Worm (Caenorhabditis elegans): ENCODE measurements around the gene Y57G11C.20.
A peak's percentile ranks its signal among the peaks of the same experiment; 100 is the strongest.

- TF ChIP-seq nhr-11 (tag; optimal IDR thresholded peaks at IDR 0.05): no peak
- peak; percentile 63 for TF ChIP-seq hlh-30 (tag; optimal IDR thresholded peaks at IDR 0.05; ENCODE audit: insufficient read depth)
- no peak for TF ChIP-seq unc-130 (GFP tag; optimal IDR thresholded peaks at IDR 0.05)
- no peak for TF ChIP-seq lin-15B (tag; optimal IDR thresholded peaks at IDR 0.05)
- TF ChIP-seq nhr-237 (tag; optimal IDR thresholded peaks at IDR 0.05): no peak
- no peak for TF ChIP-seq lin-39 (tag; optimal IDR thresholded peaks at IDR 0.05)
- no peak for TF ChIP-seq attf-4 (tag; optimal IDR thresholded peaks at IDR 0.05)
- TF ChIP-seq daf-8 (GFP tag; IDR thresholded peaks at IDR 0.05): no peak
- no peak for TF ChIP-seq unc-62 (GFP tag; optimal IDR thresholded peaks at IDR 0.05 in 1 of 2)
- TF ChIP-seq unc-62 (tag; optimal IDR thresholded peaks at IDR 0.05): no peak
- no peak for TF ChIP-seq nhr-41 (GFP tag; IDR thresholded peaks at IDR 0.05)
- TF ChIP-seq zip-2 (tag; optimal IDR thresholded peaks at IDR 0.05): no peak
- TF ChIP-seq madf-9 (GFP tag; conservative IDR thresholded peaks at IDR 0.05): no peak
Measured at ce11 chrIV:14797354-14797753, 45.8 kb upstream of the Y57G11C.20 start, which contains the start of the genes Y57G11C.1147 and nuo-3.

All from whole organism, L4 larva.